Worm (Caenorhabditis elegans) whole organism, L2 larva: ENCODE results near the gene T20D3.5.

Experiments used
- ceh-82 ChIP-seq: fragments of 150-350 bp; optimal IDR thresholded peaks from 2 replicates; lab custom pipeline; 2014; ENCODE audit warnings: missing biosample characterization, missing genetic modification characterization
- egl-27 ChIP-seq: sonication (generic microtip); optimal IDR thresholded peaks from 3 replicates; lab custom pipeline; 2017; ENCODE audit warnings: missing biosample characterization, missing genetic modification reagents, missing genetic modification characterization
- fos-1 ChIP-seq: fragments of 150-350 bp; optimal IDR thresholded peaks from 2 replicates; lab custom pipeline; 2014; ENCODE audit warnings: missing biosample characterization, missing genetic modification characterization
- lsy-2 ChIP-seq, 2 experiments: fragments of 150-350 bp in 1 of 2; sonication (generic microtip) in 1 of 2; optimal IDR thresholded peaks; 2 replicates each; lab custom pipeline; 2014 to 2017; ENCODE audit warnings: missing biosample characterization in 2 of 2, missing genetic modification characterization in 2 of 2
- nhr-10 ChIP-seq: sonication (generic microtip); optimal IDR thresholded peaks from 2 replicates; lab custom pipeline; 2017; ENCODE audit warnings: missing biosample characterization, missing genetic modification characterization
- nhr-21 ChIP-seq: fragments of 150-350 bp; optimal IDR thresholded peaks from 2 replicates; lab custom pipeline; 2014; ENCODE audit warnings: missing biosample characterization, missing genetic modification characterization
- nhr-237 ChIP-seq: fragments of 150-350 bp; optimal IDR thresholded peaks from 2 replicates; lab custom pipeline; 2014; ENCODE audit warnings: missing biosample characterization, missing genetic modification characterization
- nhr-25 ChIP-seq: fragments of 150-350 bp; sonication (generic microtip); optimal IDR thresholded peaks from 3 replicates; lab custom pipeline; 2014; ENCODE audit warnings: missing biosample characterization, missing genetic modification characterization
- snpc-4 ChIP-seq: fragments of 150-350 bp; optimal IDR thresholded peaks from 2 replicates; lab custom pipeline; 2014; ENCODE audit warnings: missing biosample characterization, missing genetic modification characterization
- unc-39 ChIP-seq: fragments of 150-350 bp; optimal IDR thresholded peaks from 2 replicates; lab custom pipeline; 2014; ENCODE audit warnings: missing biosample characterization, missing genetic modification characterization
- unc-55 ChIP-seq: fragments of 150-350 bp; sonication (generic microtip); optimal IDR thresholded peaks from 3 replicates; lab custom pipeline; 2014; ENCODE audit warnings: missing biosample characterization, missing genetic modification reagents, missing genetic modification characterization
- unc-62 ChIP-seq: fragments of 150-350 bp; optimal IDR thresholded peaks from 2 replicates; lab custom pipeline; 2014; ENCODE audit warnings: missing biosample characterization, missing genetic modification reagents, missing genetic modification characterization
- zag-1 ChIP-seq: fragments of 150-350 bp; optimal IDR thresholded peaks from 2 replicates; lab custom pipeline; 2014; ENCODE audit warnings: missing biosample characterization, missing genetic modification characterization

DNA sequence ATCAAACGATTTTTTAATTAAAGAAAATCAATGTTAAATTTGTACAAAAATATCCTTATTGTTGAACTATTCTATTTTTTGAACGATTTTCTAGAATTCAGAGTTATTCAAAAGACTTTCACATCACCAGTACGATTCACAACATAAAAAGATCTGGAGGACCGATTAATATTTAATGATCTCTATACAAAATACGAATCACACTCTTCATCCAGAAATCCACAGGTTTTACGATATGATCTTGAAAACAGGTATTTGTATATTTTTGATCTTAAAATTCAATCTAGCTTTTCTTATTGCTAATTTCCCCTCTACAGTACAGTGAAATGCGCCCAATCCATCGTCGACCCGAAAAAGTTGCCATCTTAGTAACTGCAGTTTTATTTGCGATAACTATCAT, 32.2 kb upstream of the T20D3.5 start, which contains the start of gene F49C12.5:
- TF ChIP-seq nhr-25 (tag; lab: Kevin White, UChicago): no peak
- no peak for TF ChIP-seq unc-39
- no peak for TF ChIP-seq unc-55 (GFP tag; lab: Kevin White, UChicago)
- no peak for TF ChIP-seq unc-62 (GFP tag; lab: Kevin White, UChicago)
- no peak for TF ChIP-seq nhr-237 (tag; lab: Kevin White, UChicago)
- TF ChIP-seq zag-1: no peak
- no peak for TF ChIP-seq ceh-82 (tag; lab: Kevin White, UChicago)
- no peak for TF ChIP-seq nhr-10
- TF ChIP-seq lsy-2 (tag; optimal IDR thresholded peaks at IDR 0.05; lab: Kevin White, UChicago): no peak
- no peak for TF ChIP-seq nhr-21 (tag; lab: Kevin White, UChicago)
- TF ChIP-seq fos-1 (tag; lab: Kevin White, UChicago): no peak
- TF ChIP-seq snpc-4 (tag; lab: Kevin White, UChicago): no peak
- TF ChIP-seq egl-27: no peak
